Worm (Caenorhabditis elegans) whole organism, L4/young adult: ENCODE data around the gene F26G1.5.

Source experiments
- W03F9.2 ChIP-seq: fragments of 150-350 bp; optimal IDR thresholded peaks from 2 replicates; lab custom pipeline; 2014; ENCODE audit warnings: missing biosample characterization, missing genetic modification characterization
- dao-5 ChIP-seq: sonication (generic microtip); optimal IDR thresholded peaks from 2 replicates; lab custom pipeline; 2016; ENCODE audit warnings: missing genotype, missing genetic modification characterization, moderate library complexity, missing compliant biosample characterization
- him-1 ChIP-seq: sonication (generic microtip); optimal IDR thresholded peaks from 2 replicates; lab custom pipeline; 2016; ENCODE audit warnings: missing genotype, missing genetic modification reagents, missing genetic modification characterization, missing compliant biosample characterization

F26G1.5 gene

ce11 chrII:4736585-4736984 is 34.6 kb downstream of the F26G1.5 start:
- no peak for TF ChIP-seq dao-5 (tag; lab: Kevin White, UChicago)
- TF ChIP-seq W03F9.2 (tag; lab: Kevin White, UChicago), result no peak
- no peak for TF ChIP-seq him-1 (tag; lab: Kevin White, UChicago)

- no peak for TF ChIP-seq him-1 (tag; lab: Kevin White, UChicago)
- no peak for TF ChIP-seq dao-5 (tag; lab: Kevin White, UChicago)
- TF ChIP-seq W03F9.2 (tag; lab: Kevin White, UChicago), result no peak
Observed at ce11 chrII:4734477-4734876, 36.7 kb downstream of the F26G1.5 start.

ce11 chrII:4733848-4734247 is 37.3 kb downstream of the F26G1.5 start, which contains the start of gene F41C3.11:
F41C3.11 (minus strand) TSS chrII:4733948.
- TF ChIP-seq W03F9.2 (tag; lab: Kevin White, UChicago) (no peak), him-1 (tag; lab: Kevin White, UChicago) (no peak), dao-5 (tag; lab: Kevin White, UChicago) (no peak)

ce11 chrII:4729733-4730132 is 41.4 kb downstream of the F26G1.5 start, which contains the start of gene F41C3.7:
F41C3.7 (plus strand) TSS chrII:4730033.
- TF ChIP-seq W03F9.2 (tag; lab: Kevin White, UChicago) (no peak), dao-5 (tag; lab: Kevin White, UChicago) (no peak), him-1 (tag; lab: Kevin White, UChicago) (no peak)

- TF ChIP-seq W03F9.2 (tag; lab: Kevin White, UChicago) (peak; percentile 29), dao-5 (tag; lab: Kevin White, UChicago) (no peak)
Observed at ce11 chrII:4728687-4729086, 42.5 kb downstream of the F26G1.5 start.

ce11 chrII:4727769-4728168 is 43.4 kb downstream of the F26G1.5 start, which contains the start of gene ttr-41:
ttr-41 (minus strand) TSS chrII:4727869.
- TF ChIP-seq W03F9.2 (tag; lab: Kevin White, UChicago) (no peak), dao-5 (tag; lab: Kevin White, UChicago) (no peak), him-1 (tag; lab: Kevin White, UChicago) (no peak)

ce11 chrII:4726750-4727384 is 44.3 kb downstream of the F26G1.5 start:
- no peak for TF ChIP-seq him-1 (tag; lab: Kevin White, UChicago)
- TF ChIP-seq W03F9.2 (tag; lab: Kevin White, UChicago), result no peak
- no peak for TF ChIP-seq dao-5 (tag; lab: Kevin White, UChicago)

- TF ChIP-seq W03F9.2 (tag; lab: Kevin White, UChicago), result peak; percentile 54
- no peak for TF ChIP-seq him-1 (tag; lab: Kevin White, UChicago)
Observed at ce11 chrII:4726120-4726519, 45.1 kb downstream of the F26G1.5 start, which contains the start of gene F10G7.10. F10G7.10 (minus strand) TSS chrII:4726264.
